Fruit fly (Drosophila melanogaster): ENCODE data around the gene CheA87a.

DNA sequence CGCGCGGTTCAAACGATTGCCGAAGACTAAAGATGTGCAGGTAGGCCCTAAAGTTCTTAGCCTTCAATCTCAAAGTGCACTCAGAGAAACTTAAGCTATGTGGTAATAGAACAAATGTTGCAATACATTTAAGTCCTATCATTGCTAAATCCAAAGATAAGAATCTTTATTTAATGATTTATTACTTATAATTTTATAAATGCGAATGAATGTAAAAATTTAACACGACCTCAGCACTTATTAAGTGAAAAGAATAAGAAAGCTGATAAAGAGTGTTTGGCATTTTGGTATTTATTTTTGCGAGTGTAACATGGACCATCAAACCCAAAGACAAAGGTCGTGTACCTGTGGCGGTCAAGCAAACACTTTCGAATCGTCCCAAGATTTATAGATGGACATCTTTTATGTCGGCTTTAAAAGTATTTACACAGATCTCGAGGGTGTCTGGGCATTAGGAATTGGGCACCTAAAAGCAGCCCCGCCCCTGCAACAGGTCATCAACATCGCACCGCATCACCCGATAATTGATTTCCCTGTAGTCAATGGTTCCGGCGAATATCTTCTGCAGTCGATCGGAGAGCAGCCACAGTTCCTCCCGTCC is 35.5 kb downstream of the CheA87a start, which contains the start of gene yellow-e3:
- no peak for TF ChIP-seq Myc (optimal IDR thresholded peaks at IDR 0.05)
- no peak for TF ChIP-seq dmrt93B (GFP tag; optimal IDR thresholded peaks at IDR 0.05)
- no peak for TF ChIP-seq psq (GFP tag; optimal IDR thresholded peaks at IDR 0.05)

All from whole organism, wandering third instar larva.